ENCODE assay signal across 1 fruit fly cellular context in genomic region chrX:21060579-21060978, dm6.
TF ChIP-seq lines count a peak whose summit lies in the region.

No protein-coding gene starts in this region.

TF ChIP-seq in whole organism, embryonic, 481 proteins besides CTCF, POLR2A, EP300 and RAD21 (continued from another document):
- peak; percentile 3 for TF ChIP-seq BEAF-32 (GFP tag; optimal IDR thresholded peaks at IDR 0.05; lab: Kevin White, UChicago)
- no peak for TF ChIP-seq tio (GFP tag; optimal IDR thresholded peaks at IDR 0.05; lab: Kevin White, UChicago)
- peak; percentile 61 for TF ChIP-seq CG8478 (optimal IDR thresholded peaks at IDR 0.05; lab: Kevin White, UChicago)
- peak; percentile 34 for TF ChIP-seq trem (tag; optimal IDR thresholded peaks at IDR 0.05; lab: Kevin White, UChicago)
- TF ChIP-seq phol (tag; optimal IDR thresholded peaks at IDR 0.05; lab: Kevin White, UChicago), result peak; percentile 9
- no peak for TF ChIP-seq ttk (GFP tag; IDR thresholded peaks at IDR 0.05; lab: Robert Waterston, UW)
- TF ChIP-seq Optix (GFP tag; IDR thresholded peaks at IDR 0.05; lab: Robert Waterston, UW), result no peak
- no peak for TF ChIP-seq CG13123 (GFP tag; optimal IDR thresholded peaks at IDR 0.05; lab: Kevin White, UChicago)
- no peak for TF ChIP-seq NFAT (GFP tag; IDR thresholded peaks at IDR 0.05; lab: Robert Waterston, UW)
- no peak for TF ChIP-seq Oli (tag; optimal IDR thresholded peaks at IDR 0.05; lab: Kevin White, UChicago)
- no peak for TF ChIP-seq CG8944 (GFP tag; optimal IDR thresholded peaks at IDR 0.05; lab: Kevin White, UChicago)
- TF ChIP-seq CG11560 (tag; IDR thresholded peaks at IDR 0.05; lab: Robert Waterston, UW), result no peak
- TF ChIP-seq Gsc (GFP tag; IDR thresholded peaks at IDR 0.05; lab: Robert Waterston, UW), result no peak
- no peak for TF ChIP-seq bcd (GFP tag; optimal IDR thresholded peaks at IDR 0.05; lab: Kevin White, UChicago)
- no peak for TF ChIP-seq CG12219 (GFP tag; optimal IDR thresholded peaks at IDR 0.05; lab: Kevin White, UChicago)
- TF ChIP-seq cas (GFP tag; IDR thresholded peaks at IDR 0.05; lab: Robert Waterston, UW), result no peak
- no peak for TF ChIP-seq CG4424 (GFP tag; optimal IDR thresholded peaks at IDR 0.05; lab: Kevin White, UChicago)
- TF ChIP-seq CG10462 (GFP tag; optimal IDR thresholded peaks at IDR 0.05; lab: Kevin White, UChicago), result no peak
- TF ChIP-seq vfl (GFP tag; optimal IDR thresholded peaks at IDR 0.05; lab: Kevin White, UChicago), result no peak
- peak; percentile 20 for TF ChIP-seq Abd-B (GFP tag; optimal IDR thresholded peaks at IDR 0.05; lab: Kevin White, UChicago)
- TF ChIP-seq sug (tag; optimal IDR thresholded peaks at IDR 0.05; lab: Kevin White, UChicago), result peak; percentile 10
- TF ChIP-seq hbn (GFP tag; IDR thresholded peaks at IDR 0.05; lab: Robert Waterston, UW; ENCODE audit: partially characterized antibody), result no peak
- TF ChIP-seq Hmr (GFP tag; optimal IDR thresholded peaks at IDR 0.05; lab: Kevin White, UChicago), result peak; percentile 18
- no peak for TF ChIP-seq Kr (GFP tag; optimal IDR thresholded peaks at IDR 0.05; lab: Kevin White, UChicago)
- no peak for TF ChIP-seq NfI (GFP tag; optimal IDR thresholded peaks at IDR 0.05; lab: Kevin White, UChicago)
- TF ChIP-seq pita (GFP tag; optimal IDR thresholded peaks at IDR 0.05; lab: Kevin White, UChicago), result peak; percentile 67
- TF ChIP-seq sr (GFP tag; IDR thresholded peaks at IDR 0.05; lab: Robert Waterston, UW), result no peak
- TF ChIP-seq E2f2 (GFP tag; IDR thresholded peaks at IDR 0.05; lab: Robert Waterston, UW), result peak; percentile 56
- TF ChIP-seq CG11093 (GFP tag; IDR thresholded peaks at IDR 0.05; lab: Robert Waterston, UW), result no peak
- no peak for TF ChIP-seq pan (optimal IDR thresholded peaks at IDR 0.05; lab: Kevin White, UChicago)
- TF ChIP-seq pan (GFP tag; optimal IDR thresholded peaks at IDR 0.05 in 1 of 2, IDR thresholded peaks at IDR 0.05 in 1 of 2), result no peak
- TF ChIP-seq crp (GFP tag; optimal IDR thresholded peaks at IDR 0.05; lab: Kevin White, UChicago), result no peak
- TF ChIP-seq Ravus (GFP tag; IDR thresholded peaks at IDR 0.05; lab: Robert Waterston, UW), result no peak
- TF ChIP-seq amos (GFP tag; IDR thresholded peaks at IDR 0.05; lab: Robert Waterston, UW; ENCODE audit: partially characterized antibody), result no peak
- TF ChIP-seq CrebB (tag; optimal IDR thresholded peaks at IDR 0.05; lab: Kevin White, UChicago), result no peak
- peak; percentile 24 for TF ChIP-seq CG15514 (GFP tag; optimal IDR thresholded peaks at IDR 0.05; lab: Kevin White, UChicago)
- TF ChIP-seq CG2712 (tag; optimal IDR thresholded peaks at IDR 0.05; lab: Kevin White, UChicago), result no peak
- no peak for TF ChIP-seq CG9797 (GFP tag; optimal IDR thresholded peaks at IDR 0.05; lab: Kevin White, UChicago)
- TF ChIP-seq ind (GFP tag; optimal IDR thresholded peaks at IDR 0.05; lab: Kevin White, UChicago), result no peak
- TF ChIP-seq CG6175 (GFP tag; IDR thresholded peaks at IDR 0.05; lab: Robert Waterston, UW), result no peak
- no peak for TF ChIP-seq dati (GFP tag; IDR thresholded peaks at IDR 0.05; lab: Robert Waterston, UW)
- TF ChIP-seq Atf6 (GFP tag; IDR thresholded peaks at IDR 0.05; lab: Robert Waterston, UW), result no peak
- no peak for TF ChIP-seq CG3163 (GFP tag; optimal IDR thresholded peaks at IDR 0.05; lab: Kevin White, UChicago)
- no peak for TF ChIP-seq vnd (GFP tag; IDR thresholded peaks at IDR 0.05; lab: Robert Waterston, UW; ENCODE audit: partially characterized antibody)
- TF ChIP-seq vvl (GFP tag; IDR thresholded peaks at IDR 0.05; lab: Robert Waterston, UW), result 0 out of 2 replicates have a peak, but pooled peaks have one; percentile 24
- TF ChIP-seq CG8765 (GFP tag; IDR thresholded peaks at IDR 0.05; lab: Robert Waterston, UW), result no peak
- no peak for TF ChIP-seq Trl (optimal IDR thresholded peaks at IDR 0.05; lab: Kevin White, UChicago)
- no peak for TF ChIP-seq Trl (GFP tag; optimal IDR thresholded peaks at IDR 0.05; lab: Kevin White, UChicago)
- TF ChIP-seq CG12769 (tag; optimal IDR thresholded peaks at IDR 0.05; lab: Kevin White, UChicago), result peak; percentile 17
- peak; percentile 74 for TF ChIP-seq sqz (GFP tag; optimal IDR thresholded peaks at IDR 0.05; lab: Kevin White, UChicago)
- no peak for TF ChIP-seq Dbx (GFP tag; IDR thresholded peaks at IDR 0.05; lab: Robert Waterston, UW)
- no peak for TF ChIP-seq dan (GFP tag; IDR thresholded peaks at IDR 0.05; lab: Robert Waterston, UW)
- TF ChIP-seq CG3281 (GFP tag; optimal IDR thresholded peaks at IDR 0.05; lab: Kevin White, UChicago), result no peak
- TF ChIP-seq CG15696 (tag; optimal IDR thresholded peaks at IDR 0.05; lab: Kevin White, UChicago), result no peak
- TF ChIP-seq CG30403 (GFP tag; optimal IDR thresholded peaks at IDR 0.05; lab: Kevin White, UChicago), result no peak
- no peak for TF ChIP-seq Usf (GFP tag; optimal IDR thresholded peaks at IDR 0.05; lab: Kevin White, UChicago)
- no peak for TF ChIP-seq CG16815 (GFP tag; optimal IDR thresholded peaks at IDR 0.05; lab: Kevin White, UChicago)
- no peak for TF ChIP-seq grau (tag; optimal IDR thresholded peaks at IDR 0.05; lab: Kevin White, UChicago)
- TF ChIP-seq CG1529 (GFP tag; optimal IDR thresholded peaks at IDR 0.05; lab: Kevin White, UChicago), result no peak
- peak; percentile 42 for TF ChIP-seq HmgZ (tag; optimal IDR thresholded peaks at IDR 0.05; lab: Kevin White, UChicago)
- no peak for TF ChIP-seq dmrt99B (tag; optimal IDR thresholded peaks at IDR 0.05; lab: Kevin White, UChicago)
- peak; percentile 26 for TF ChIP-seq HmgD (GFP tag; optimal IDR thresholded peaks at IDR 0.05; lab: Kevin White, UChicago)
- no peak for TF ChIP-seq Dip3 (GFP tag; optimal IDR thresholded peaks at IDR 0.05; lab: Kevin White, UChicago)
- TF ChIP-seq Dfd (GFP tag; optimal IDR thresholded peaks at IDR 0.05; lab: Kevin White, UChicago), result no peak
- TF ChIP-seq prd (optimal IDR thresholded peaks at IDR 0.05; lab: Kevin White, UChicago), result no peak
- TF ChIP-seq prd (GFP tag; IDR thresholded peaks at IDR 0.05; lab: Robert Waterston, UW), result no peak
- TF ChIP-seq CG16863 (GFP tag; optimal IDR thresholded peaks at IDR 0.05; lab: Kevin White, UChicago), result no peak
- TF ChIP-seq Aef1 (GFP tag; IDR thresholded peaks at IDR 0.05; lab: Robert Waterston, UW), result peak; percentile 63; the same call in 2 of the 3 replicates
- TF ChIP-seq psq (GFP tag; optimal IDR thresholded peaks at IDR 0.05; lab: Kevin White, UChicago), result peak; percentile 57
- no peak for TF ChIP-seq CG3995 (GFP tag; optimal IDR thresholded peaks at IDR 0.05; lab: Kevin White, UChicago)
- TF ChIP-seq sd (tag; optimal IDR thresholded peaks at IDR 0.05; lab: Kevin White, UChicago), result peak; percentile 41
- no peak for TF ChIP-seq maf-S (GFP tag; optimal IDR thresholded peaks at IDR 0.05; lab: Kevin White, UChicago)
- TF ChIP-seq fu2 (GFP tag; optimal IDR thresholded peaks at IDR 0.05; lab: Kevin White, UChicago), result no peak
- no peak for TF ChIP-seq B-H2 (GFP tag; optimal IDR thresholded peaks at IDR 0.05; lab: Kevin White, UChicago)
- TF ChIP-seq CG2116 (GFP tag; optimal IDR thresholded peaks at IDR 0.05; lab: Kevin White, UChicago), result no peak
- no peak for TF ChIP-seq zfh1 (GFP tag; IDR thresholded peaks at IDR 0.05; lab: Robert Waterston, UW)
- TF ChIP-seq CG31365 (tag; optimal IDR thresholded peaks at IDR 0.05; lab: Kevin White, UChicago), result no peak
- no peak for TF ChIP-seq bigmax (GFP tag; optimal IDR thresholded peaks at IDR 0.05; lab: Kevin White, UChicago)
- no peak for TF ChIP-seq kay (GFP tag; optimal IDR thresholded peaks at IDR 0.05; lab: Kevin White, UChicago)
- TF ChIP-seq D (optimal IDR thresholded peaks at IDR 0.05; lab: Kevin White, UChicago), result no peak
- TF ChIP-seq D (GFP tag; optimal IDR thresholded peaks at IDR 0.05; lab: Kevin White, UChicago), result no peak
- TF ChIP-seq gt (GFP tag; IDR thresholded peaks at IDR 0.05; lab: Robert Waterston, UW), result no peak
- TF ChIP-seq BtbVII (GFP tag; optimal IDR thresholded peaks at IDR 0.05; lab: Kevin White, UChicago), result no peak
- TF ChIP-seq D19B (GFP tag; optimal IDR thresholded peaks at IDR 0.05; lab: Kevin White, UChicago), result no peak
- TF ChIP-seq CG12942 (GFP tag; optimal IDR thresholded peaks at IDR 0.05; lab: Kevin White, UChicago), result no peak
- no peak for TF ChIP-seq Dip2 (GFP tag; IDR thresholded peaks at IDR 0.05; lab: Robert Waterston, UW)
- TF ChIP-seq Fer1 (GFP tag; optimal IDR thresholded peaks at IDR 0.05; lab: Kevin White, UChicago), result no peak
- TF ChIP-seq CG9215 (GFP tag; IDR thresholded peaks at IDR 0.05; lab: Robert Waterston, UW), result no peak
- TF ChIP-seq CG16813 (GFP tag; IDR thresholded peaks at IDR 0.05; lab: Robert Waterston, UW; ENCODE audit: partially characterized antibody), result no peak
- TF ChIP-seq CG6765 (GFP tag; optimal IDR thresholded peaks at IDR 0.05; lab: Kevin White, UChicago), result no peak
- TF ChIP-seq gfzf (GFP tag; optimal IDR thresholded peaks at IDR 0.05; lab: Kevin White, UChicago), result peak; percentile 51
- no peak for TF ChIP-seq CG12299 (tag; optimal IDR thresholded peaks at IDR 0.05; lab: Kevin White, UChicago)
- TF ChIP-seq Opbp (GFP tag; IDR thresholded peaks at IDR 0.05; lab: Robert Waterston, UW; ENCODE audit: partially characterized antibody), result no peak
- no peak for TF ChIP-seq CG4707 (GFP tag; optimal IDR thresholded peaks at IDR 0.05; lab: Kevin White, UChicago)
- TF ChIP-seq CG1603 (tag; optimal IDR thresholded peaks at IDR 0.05; lab: Kevin White, UChicago), result peak; percentile 13
- no peak for TF ChIP-seq CG10147 (GFP tag; optimal IDR thresholded peaks at IDR 0.05; lab: Kevin White, UChicago)
- no peak for TF ChIP-seq CG11695 (GFP tag; IDR thresholded peaks at IDR 0.05; lab: Robert Waterston, UW)
- no peak for TF ChIP-seq pros (GFP tag; optimal IDR thresholded peaks at IDR 0.05; lab: Kevin White, UChicago)
- 0 out of 4 replicates have a peak, but pooled peaks have one; percentile 58 for TF ChIP-seq chinmo (GFP tag; IDR thresholded peaks at IDR 0.05; lab: Robert Waterston, UW; ENCODE audit: partially characterized antibody)
- TF ChIP-seq zen (tag; optimal IDR thresholded peaks at IDR 0.05; lab: Kevin White, UChicago), result peak; percentile 34
- TF ChIP-seq gsb (GFP tag; IDR thresholded peaks at IDR 0.05; lab: Robert Waterston, UW), result no peak
- no peak for TF ChIP-seq CG9609 (GFP tag; optimal IDR thresholded peaks at IDR 0.05; lab: Kevin White, UChicago)
- TF ChIP-seq Mrtf (GFP tag; IDR thresholded peaks at IDR 0.05; lab: Robert Waterston, UW), result no peak
- TF ChIP-seq Hmx (GFP tag; optimal IDR thresholded peaks at IDR 0.05; lab: Kevin White, UChicago), result no peak
- no peak for TF ChIP-seq tin (GFP tag; optimal IDR thresholded peaks at IDR 0.05; lab: Kevin White, UChicago)
- TF ChIP-seq CG7271 (tag; optimal IDR thresholded peaks at IDR 0.05; lab: Kevin White, UChicago), result no peak
- TF ChIP-seq dysf (GFP tag; IDR thresholded peaks at IDR 0.05; lab: Robert Waterston, UW), result no peak
- TF ChIP-seq Bgb (GFP tag; IDR thresholded peaks at IDR 0.05; lab: Robert Waterston, UW; ENCODE audit: partially characterized antibody), result no peak
- no peak for TF ChIP-seq CG4328 (GFP tag; optimal IDR thresholded peaks at IDR 0.05; lab: Kevin White, UChicago)
- peak; percentile 18 for TF ChIP-seq ftz-f1 (GFP tag; optimal IDR thresholded peaks at IDR 0.05; lab: Kevin White, UChicago)
- peak; percentile 21 for TF ChIP-seq hkb (optimal IDR thresholded peaks at IDR 0.05; lab: Kevin White, UChicago)
- no peak for TF ChIP-seq hkb (GFP tag; IDR thresholded peaks at IDR 0.05; lab: Robert Waterston, UW)
- TF ChIP-seq CG8281 (tag; optimal IDR thresholded peaks at IDR 0.05; lab: Kevin White, UChicago), result peak; percentile 65
- TF ChIP-seq HLHmδ (GFP tag; optimal IDR thresholded peaks at IDR 0.05; lab: Kevin White, UChicago), result no peak
- TF ChIP-seq stwl (tag; optimal IDR thresholded peaks at IDR 0.05; lab: Kevin White, UChicago), result peak; percentile 6
- TF ChIP-seq da (GFP tag; optimal IDR thresholded peaks at IDR 0.05; lab: Kevin White, UChicago), result no peak
- no peak for TF ChIP-seq jumu (GFP tag; optimal IDR thresholded peaks at IDR 0.05; lab: Kevin White, UChicago)
- TF ChIP-seq CG13624 (GFP tag; optimal IDR thresholded peaks at IDR 0.05; lab: Kevin White, UChicago), result no peak
- no peak for TF ChIP-seq CG14710 (tag; optimal IDR thresholded peaks at IDR 0.05; lab: Kevin White, UChicago)
- peak in 1 of 2 experiments; percentile 25 for TF ChIP-seq insv (GFP tag; optimal IDR thresholded peaks at IDR 0.05; lab: Kevin White, UChicago)
- TF ChIP-seq sisA (GFP tag; IDR thresholded peaks at IDR 0.05; lab: Robert Waterston, UW), result no peak
- TF ChIP-seq Myb (GFP tag; optimal IDR thresholded peaks at IDR 0.05; lab: Kevin White, UChicago), result peak; percentile 72
- no peak for TF ChIP-seq CG14014 (GFP tag; IDR thresholded peaks at IDR 0.05; lab: Robert Waterston, UW)
- TF ChIP-seq hth (optimal IDR thresholded peaks at IDR 0.05; lab: Kevin White, UChicago), result no peak
- peak; percentile 40 for TF ChIP-seq Sry-δ (GFP tag; optimal IDR thresholded peaks at IDR 0.05; lab: Kevin White, UChicago)
- TF ChIP-seq CG12391 (tag; optimal IDR thresholded peaks at IDR 0.05; lab: Kevin White, UChicago), result no peak
- TF ChIP-seq fd102C (GFP tag; optimal IDR thresholded peaks at IDR 0.05; lab: Kevin White, UChicago), result no peak
- no peak for TF ChIP-seq B-H1 (GFP tag; IDR thresholded peaks at IDR 0.05; lab: Robert Waterston, UW)
- TF ChIP-seq cg (GFP tag; optimal IDR thresholded peaks at IDR 0.05; lab: Kevin White, UChicago), result peak; percentile 46
- TF ChIP-seq Nf-YC (tag; optimal IDR thresholded peaks at IDR 0.05; lab: Kevin White, UChicago), result peak; percentile 3
- no peak for TF ChIP-seq her (GFP tag; optimal IDR thresholded peaks at IDR 0.05; lab: Kevin White, UChicago)
- TF ChIP-seq Med (GFP tag; lab: Kevin White, UChicago), result peak; percentile 35
- TF ChIP-seq lilli (GFP tag; optimal IDR thresholded peaks at IDR 0.05; lab: Kevin White, UChicago), result no peak
- TF ChIP-seq kni (GFP tag; optimal IDR thresholded peaks at IDR 0.05; lab: Kevin White, UChicago), result no peak
- no peak for TF ChIP-seq Xbp1 (GFP tag; optimal IDR thresholded peaks at IDR 0.05; lab: Kevin White, UChicago)
TF ChIP-seq in whole organism, embryonic: peak in this region for 41.
